Fruit fly (Drosophila melanogaster) whole organism, wandering third instar larva: ENCODE measurements around the gene Sirt1.

Source experiments
- Abd-B ChIP-seq: fragments of >200 bp; optimal IDR thresholded peaks from 2 replicates; lab custom pipeline; 2017; ENCODE audit warnings: missing biosample characterization, missing genetic modification characterization
- CG32264 ChIP-seq: fragments of 200-800 bp; sonication (Bioruptor generic); optimal IDR thresholded peaks from 2 replicates; lab custom pipeline; 2016; ENCODE audit warnings: missing biosample characterization, missing genetic modification characterization
- CG9705 ChIP-seq: fragments of 200-800 bp; sonication (Bioruptor generic); optimal IDR thresholded peaks from 2 replicates; lab custom pipeline; 2018; ENCODE audit warnings: missing biosample characterization, mild to moderate bottlenecking, missing genetic modification characterization
- CrebA ChIP-seq: fragments of 200-800 bp; sonication (Bioruptor generic); optimal IDR thresholded peaks from 2 replicates; lab custom pipeline; 2016; ENCODE audit warnings: missing biosample characterization, mild to moderate bottlenecking, missing genetic modification characterization, borderline replicate concordance
- Dfd ChIP-seq: fragments of >200 bp; optimal IDR thresholded peaks from 2 replicates; lab custom pipeline; 2017; ENCODE audit warnings: missing biosample characterization, missing genetic modification characterization
- Dif ChIP-seq: fragments of 200-275, 200-300 bp; sonication (Bioruptor generic); optimal IDR thresholded peaks from 2 replicates; lab custom pipeline; 2018; ENCODE audit warnings: missing biosample characterization, missing genetic modification characterization; ENCODE audit not compliant: partially characterized antibody
- GATAd ChIP-seq: sonication (Bioruptor generic); optimal IDR thresholded peaks from 2 replicates; lab custom pipeline; 2016; ENCODE audit warnings: missing biosample characterization, missing genetic modification characterization
- HLH106 ChIP-seq: fragments of 200-800 bp; optimal IDR thresholded peaks from 3 replicates; lab custom pipeline; 2019; ENCODE audit warnings: missing biosample characterization, mild to moderate bottlenecking, missing genetic modification characterization, moderate library complexity
- Hnf4 ChIP-seq: fragments of 200-800 bp; sonication (Bioruptor generic); optimal IDR thresholded peaks from 2 replicates; lab custom pipeline; 2016; ENCODE audit warnings: missing biosample characterization, mild to moderate bottlenecking, missing genetic modification characterization
- Hr78 ChIP-seq: fragments of >200 bp; optimal IDR thresholded peaks from 2 replicates; lab custom pipeline; 2017; ENCODE audit warnings: missing biosample characterization, missing genetic modification characterization
- Hr83 ChIP-seq: fragments of 200-300 bp; sonication (Bioruptor generic); optimal IDR thresholded peaks from 2 replicates; lab custom pipeline; 2016; ENCODE audit warnings: missing biosample characterization, mild to moderate bottlenecking, missing genetic modification characterization, moderate library complexity; ENCODE audit not compliant: poor library complexity, severe bottlenecking
- Jra ChIP-seq: sonication (Bioruptor generic); optimal IDR thresholded peaks from 2 replicates; lab custom pipeline; 2016; ENCODE audit warnings: missing biosample characterization, missing genetic modification characterization
- Mio ChIP-seq: sonication (Bioruptor generic); optimal IDR thresholded peaks from 2 replicates; lab custom pipeline; 2016; ENCODE audit warnings: missing biosample characterization, missing genetic modification characterization
- Myc ChIP-seq: fragments of >200 bp; optimal IDR thresholded peaks from 2 replicates; lab custom pipeline; 2017
- N ChIP-seq: fragments of >200 bp; optimal IDR thresholded peaks from 2 replicates; lab custom pipeline; 2018; ENCODE audit warnings: missing biosample characterization, missing external identifiers, missing genetic modification characterization
- OdsH ChIP-seq: fragments of 200-800 bp; sonication (Bioruptor generic); optimal IDR thresholded peaks from 2 replicates; lab custom pipeline; 2016; ENCODE audit warnings: missing biosample characterization, mild to moderate bottlenecking, missing genetic modification characterization
- Rel ChIP-seq, 2 experiments: fragments of 200-800 bp; sonication (Bioruptor generic) in 1 of 2; optimal IDR thresholded peaks; 2 replicates in 1 of 2; 3 replicates in 1 of 2; lab custom pipeline; 2016 to 2019; ENCODE audit warnings: mild to moderate bottlenecking in 2 of 2, missing biosample characterization in 2 of 2, missing genetic modification characterization in 2 of 2, moderate library complexity in 1 of 2
- Sp1 ChIP-seq: fragments of 200-800 bp; sonication (Bioruptor generic); optimal IDR thresholded peaks from 3 replicates; lab custom pipeline; 2019; ENCODE audit warnings: missing biosample characterization, mild to moderate bottlenecking, missing genetic modification characterization, moderate library complexity
- Vsx2 ChIP-seq: fragments of 200-300, 225-300 bp; sonication (Bioruptor generic); optimal IDR thresholded peaks from 2 replicates; lab custom pipeline; 2018; ENCODE audit warnings: missing biosample characterization, missing genetic modification characterization; ENCODE audit not compliant: partially characterized antibody
- br ChIP-seq: fragments of 200-800 bp; sonication (Bioruptor generic); optimal IDR thresholded peaks from 2 replicates; lab custom pipeline; 2016; ENCODE audit warnings: missing biosample characterization, missing genetic modification characterization
- brk ChIP-seq: fragments of 200-800 bp; sonication (Bioruptor generic); optimal IDR thresholded peaks from 2 replicates; lab custom pipeline; 2016; ENCODE audit warnings: missing biosample characterization, mild to moderate bottlenecking, missing genetic modification characterization
- dl ChIP-seq, 2 experiments: fragments of 175-275, 200-275 bp in 1 of 2; fragments of 200-275 bp in 1 of 2; sonication (Bioruptor generic); optimal IDR thresholded peaks; lab custom pipeline; 2018; ENCODE audit warnings: mild to moderate bottlenecking in 2 of 2, missing biosample characterization in 2 of 2, missing genetic modification characterization in 2 of 2, moderate library complexity in 2 of 2; ENCODE audit not compliant: partially characterized antibody in 2 of 2, insufficient read depth in 1 of 2
- dmrt93B ChIP-seq: fragments of 200-800 bp; sonication (Bioruptor generic); optimal IDR thresholded peaks from 2 replicates; lab custom pipeline; 2018; ENCODE audit warnings: missing biosample characterization, mild to moderate bottlenecking, missing genetic modification characterization
- dsf ChIP-seq: sonication (Bioruptor generic); optimal IDR thresholded peaks from 2 replicates; lab custom pipeline; 2016; ENCODE audit warnings: missing biosample characterization, missing genetic modification characterization, borderline replicate concordance
- ey ChIP-seq: fragments of 200-800 bp; sonication (Bioruptor generic); optimal IDR thresholded peaks from 2 replicates; lab custom pipeline; 2016; ENCODE audit warnings: missing biosample characterization, missing genetic modification characterization
- foxo ChIP-seq, 2 experiments: fragments of 200-800 bp; sonication (Bioruptor generic); optimal IDR thresholded peaks; 2 replicates in 1 of 2; 3 replicates in 1 of 2; lab custom pipeline; 2016 to 2017; ENCODE audit warnings: missing biosample characterization in 2 of 2, missing genetic modification characterization in 2 of 2
- fru ChIP-seq: fragments of 200-800 bp; sonication (Bioruptor generic); optimal IDR thresholded peaks from 3 replicates; lab custom pipeline; 2016; ENCODE audit warnings: missing biosample characterization, mild to moderate bottlenecking, missing genetic modification characterization
- h ChIP-seq: fragments of 200-800 bp; sonication (Bioruptor generic); optimal IDR thresholded peaks from 3 replicates; lab custom pipeline; 2016; ENCODE audit warnings: missing biosample characterization, mild to moderate bottlenecking, missing genetic modification characterization
- jim ChIP-seq: fragments of 175-275, 200-325 bp; sonication (Bioruptor generic); optimal IDR thresholded peaks from 2 replicates; lab custom pipeline; 2016; ENCODE audit warnings: missing biosample characterization, mild to moderate bottlenecking, missing genetic modification characterization
- lola ChIP-seq: fragments of >200 bp; optimal IDR thresholded peaks from 2 replicates; lab custom pipeline; 2017; ENCODE audit warnings: missing biosample characterization, missing genetic modification characterization
- pan ChIP-seq: fragments of >200 bp; optimal IDR thresholded peaks from 2 replicates; lab custom pipeline; 2017
- psq ChIP-seq: fragments of 200-800 bp; sonication (Bioruptor generic); optimal IDR thresholded peaks from 3 replicates; lab custom pipeline; 2017; ENCODE audit warnings: missing biosample characterization, mild to moderate bottlenecking, missing genetic modification characterization, moderate library complexity
- rgr ChIP-seq: fragments of 200-800 bp; sonication (Bioruptor generic); optimal IDR thresholded peaks from 3 replicates; lab custom pipeline; 2016; ENCODE audit warnings: missing biosample characterization, mild to moderate bottlenecking, missing genetic modification characterization
- sage ChIP-seq: fragments of 200-800 bp; sonication (Bioruptor generic); optimal IDR thresholded peaks from 2 replicates; lab custom pipeline; 2016; ENCODE audit warnings: missing biosample characterization, mild to moderate bottlenecking, missing genetic modification characterization
- sv ChIP-seq: fragments of 200-800 bp; sonication (Bioruptor generic); optimal IDR thresholded peaks from 3 replicates; lab custom pipeline; 2016; ENCODE audit warnings: missing biosample characterization, missing genetic modification characterization
- tai ChIP-seq: sonication (Bioruptor generic); optimal IDR thresholded peaks from 2 replicates; lab custom pipeline; 2016; ENCODE audit warnings: missing biosample characterization, missing genetic modification characterization
- usp ChIP-seq: fragments of >200 bp; optimal IDR thresholded peaks from 2 replicates; lab custom pipeline; 2017; ENCODE audit warnings: missing biosample characterization, missing genetic modification characterization
- woc ChIP-seq: sonication (Bioruptor generic); optimal IDR thresholded peaks from 2 replicates; lab custom pipeline; 2016; ENCODE audit warnings: missing biosample characterization, mild to moderate bottlenecking, missing genetic modification characterization

Sirt1 gene

dm6 chr2L:13204151-13204550 lies 38.8 kb downstream of the Sirt1 start:
- TF ChIP-seq Hr78 (GFP tag; lab: Kevin White, UChicago) (no peak), Abd-B (no peak), CrebA (GFP tag; lab: Kevin White, UChicago) (no peak), Vsx2 (GFP tag; lab: Kevin White, UChicago) (no peak), fru (GFP tag; lab: Kevin White, UChicago) (no peak), HLH106 (no peak), br (GFP tag; lab: Kevin White, UChicago) (no peak), Rel (GFP tag; optimal IDR thresholded peaks at IDR 0.05; lab: Kevin White, UChicago) (no peak), Rel (tag; optimal IDR thresholded peaks at IDR 0.05; lab: Kevin White, UChicago) (no peak), Dif (GFP tag; lab: Kevin White, UChicago) (no peak), pan (no peak), lola (no peak), h (no peak), Sp1 (no peak), CG32264 (GFP tag; lab: Kevin White, UChicago) (no peak), Hnf4 (GFP tag; lab: Kevin White, UChicago) (no peak), OdsH (GFP tag; lab: Kevin White, UChicago) (no peak), dl (GFP tag; optimal IDR thresholded peaks at IDR 0.05; lab: Kevin White, UChicago; ENCODE audit: insufficient read depth in 1 of 2, partially characterized antibody in 2 of 2) (no peak)

dm6 chr2L:13205256-13205655 lies 39.9 kb downstream of the Sirt1 start:
- TF ChIP-seq brk (no peak), Sp1 (peak; percentile 15), N (GFP tag; lab: Kevin White, UChicago) (no peak), Vsx2 (GFP tag; lab: Kevin White, UChicago) (no peak), GATAd (no peak), Hr78 (GFP tag; lab: Kevin White, UChicago) (no peak), Rel (GFP tag; optimal IDR thresholded peaks at IDR 0.05; lab: Kevin White, UChicago) (no peak), Rel (tag; optimal IDR thresholded peaks at IDR 0.05; lab: Kevin White, UChicago) (peak; percentile 9), h (peak; percentile 70), Hr83 (GFP tag; lab: Kevin White, UChicago) (peak; percentile 58), HLH106 (peak; percentile 22), Abd-B (no peak), foxo (GFP tag; optimal IDR thresholded peaks at IDR 0.05; lab: Kevin White, UChicago) (peak in 1 of 2 experiments; percentile 4), sv (GFP tag; lab: Kevin White, UChicago) (no peak), usp (GFP tag; lab: Kevin White, UChicago) (no peak), tai (GFP tag; lab: Kevin White, UChicago) (no peak), dsf (GFP tag; lab: Kevin White, UChicago) (no peak), rgr (GFP tag; lab: Kevin White, UChicago) (peak; percentile 21), fru (GFP tag; lab: Kevin White, UChicago) (peak; percentile 21), dmrt93B (GFP tag; lab: Kevin White, UChicago) (no peak), OdsH (GFP tag; lab: Kevin White, UChicago) (peak; percentile 21), CG32264 (GFP tag; lab: Kevin White, UChicago) (no peak), br (GFP tag; lab: Kevin White, UChicago) (peak; percentile 52)

- TF ChIP-seq ey (no peak), h (peak; percentile 42), Dfd (GFP tag; lab: Kevin White, UChicago) (no peak), Mio (GFP tag; lab: Kevin White, UChicago) (no peak), CG9705 (GFP tag; lab: Kevin White, UChicago) (no peak), fru (GFP tag; lab: Kevin White, UChicago) (no peak), brk (no peak), Myc (lab: Kevin White, UChicago) (no peak), OdsH (GFP tag; lab: Kevin White, UChicago) (peak; percentile 13), Hr78 (GFP tag; lab: Kevin White, UChicago) (no peak), rgr (GFP tag; lab: Kevin White, UChicago) (peak; percentile 8), dl (GFP tag; optimal IDR thresholded peaks at IDR 0.05; lab: Kevin White, UChicago; ENCODE audit: insufficient read depth in 1 of 2, partially characterized antibody in 2 of 2) (no peak), sv (GFP tag; lab: Kevin White, UChicago) (no peak), dsf (GFP tag; lab: Kevin White, UChicago) (no peak), Abd-B (no peak), br (GFP tag; lab: Kevin White, UChicago) (peak; percentile 33), Hnf4 (GFP tag; lab: Kevin White, UChicago) (peak; percentile 22), dmrt93B (GFP tag; lab: Kevin White, UChicago) (no peak), N (GFP tag; lab: Kevin White, UChicago) (no peak), pan (no peak), Sp1 (no peak), psq (no peak), tai (GFP tag; lab: Kevin White, UChicago) (no peak), GATAd (no peak), Jra (GFP tag; lab: Kevin White, UChicago) (no peak), Hr83 (GFP tag; lab: Kevin White, UChicago) (peak; percentile 0), Rel (GFP tag; optimal IDR thresholded peaks at IDR 0.05; lab: Kevin White, UChicago) (no peak), Rel (tag; optimal IDR thresholded peaks at IDR 0.05; lab: Kevin White, UChicago) (peak; percentile 83), woc (GFP tag; lab: Kevin White, UChicago) (no peak), HLH106 (no peak), foxo (GFP tag; optimal IDR thresholded peaks at IDR 0.05; lab: Kevin White, UChicago) (no peak), usp (GFP tag; lab: Kevin White, UChicago) (no peak), CrebA (GFP tag; lab: Kevin White, UChicago) (no peak), Dif (GFP tag; lab: Kevin White, UChicago) (no peak), CG32264 (GFP tag; lab: Kevin White, UChicago) (no peak), lola (no peak), jim (no peak), Vsx2 (GFP tag; lab: Kevin White, UChicago) (no peak), sage (GFP tag; lab: Kevin White, UChicago) (no peak)
Observed at dm6 chr2L:13206077-13206668, 40.8 kb downstream of the Sirt1 start.
